Worm (Caenorhabditis elegans): Measurements from ENCODE around the gene spp-10.
A peak's percentile ranks its signal among the peaks of the same experiment; 100 is the strongest.

Gene spp-10

DNA sequence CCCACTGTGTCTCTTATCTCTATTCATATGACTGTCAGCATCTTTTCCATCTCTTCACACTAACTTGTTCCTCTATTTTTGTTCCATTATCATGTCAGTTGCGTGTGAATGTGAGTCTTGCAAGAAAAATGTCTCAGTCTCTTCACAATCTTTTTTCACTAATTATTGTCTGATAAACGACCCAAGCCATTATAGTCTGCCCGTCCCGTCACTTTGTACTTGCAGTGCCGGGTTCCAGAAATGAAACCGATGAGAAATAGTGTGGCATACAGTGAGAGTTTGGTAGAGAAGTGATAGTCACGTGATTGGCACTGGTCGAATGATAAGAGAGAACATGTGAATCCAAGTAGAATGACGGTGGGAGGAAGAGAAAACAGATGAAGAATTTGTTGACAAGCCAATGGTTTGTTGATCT, 50.6 kb downstream of the spp-10 start:
- TF ChIP-seq ztf-11 (tag; optimal IDR thresholded peaks at IDR 0.05) (no peak), nhr-25 (tag; optimal IDR thresholded peaks at IDR 0.05) (peak; percentile 87), nhr-11 (tag; optimal IDR thresholded peaks at IDR 0.05) (peak; percentile 89), egl-5 (tag; optimal IDR thresholded peaks at IDR 0.05) (peak; percentile 53), elt-1 (tag; optimal IDR thresholded peaks at IDR 0.05) (no peak), nhr-28 (tag; optimal IDR thresholded peaks at IDR 0.05) (peak; percentile 33), nhr-23 (tag; optimal IDR thresholded peaks at IDR 0.05) (peak; percentile 83), fos-1 (tag; optimal IDR thresholded peaks at IDR 0.05) (peak; percentile 59), lsy-12 (tag; optimal IDR thresholded peaks at IDR 0.05) (peak; percentile 78), elt-3 (tag; optimal IDR thresholded peaks at IDR 0.05) (peak; percentile 25 to 95 (median 30)), ceh-16 (tag; optimal IDR thresholded peaks at IDR 0.05) (no peak), nhr-77 (tag; optimal IDR thresholded peaks at IDR 0.05) (peak; percentile 57), pha-4 (tag; optimal IDR thresholded peaks at IDR 0.05) (peak; percentile 68), mml-1 (tag; optimal IDR thresholded peaks at IDR 0.05) (peak; percentile 48), fkh-2 (tag; optimal IDR thresholded peaks at IDR 0.05) (no peak), nhr-76 (tag; optimal IDR thresholded peaks at IDR 0.05) (peak; percentile 23), ama-1 (optimal IDR thresholded peaks at IDR 0.05) (peak; percentile 74), ceh-28 (tag; optimal IDR thresholded peaks at IDR 0.05) (peak; percentile 64), jun-1 (tag; optimal IDR thresholded peaks at IDR 0.05) (peak; percentile 95), nfya-1 (tag; optimal IDR thresholded peaks at IDR 0.05; ENCODE audit: insufficient read depth) (peak; percentile 70), zag-1 (tag; optimal IDR thresholded peaks at IDR 0.05) (no peak), ZK546.5 (tag; optimal IDR thresholded peaks at IDR 0.05) (no peak), lin-15B (tag; optimal IDR thresholded peaks at IDR 0.05) (no peak), mdl-1 (tag; optimal IDR thresholded peaks at IDR 0.05) (peak; percentile 86), snpc-4 (tag; optimal IDR thresholded peaks at IDR 0.05) (no peak), pqm-1 (tag; optimal IDR thresholded peaks at IDR 0.05) (peak; percentile 97), skn-1 (tag; optimal IDR thresholded peaks at IDR 0.05) (no peak), unc-62 (GFP tag; optimal IDR thresholded peaks at IDR 0.05) (peak; percentile 79), daf-12 (tag; optimal IDR thresholded peaks at IDR 0.05) (peak; percentile 8), nhr-237 (tag; optimal IDR thresholded peaks at IDR 0.05) (no peak), ztf-4 (tag; optimal IDR thresholded peaks at IDR 0.05) (peak; percentile 19), fkh-10 (GFP tag; optimal IDR thresholded peaks at IDR 0.05) (no peak), ceh-82 (tag; optimal IDR thresholded peaks at IDR 0.05) (no peak), tbx-2 (tag; optimal IDR thresholded peaks at IDR 0.05) (peak; percentile 78), sea-2 (GFP tag; optimal IDR thresholded peaks at IDR 0.05) (no peak), nhr-12 (tag; optimal IDR thresholded peaks at IDR 0.05) (no peak), nhr-67 (tag; optimal IDR thresholded peaks at IDR 0.05) (no peak), aly-2 (tag; optimal IDR thresholded peaks at IDR 0.05) (no peak), R02D3.7 (tag; optimal IDR thresholded peaks at IDR 0.05) (peak; percentile 48), eor-1 (tag; optimal IDR thresholded peaks at IDR 0.05) (no peak), hmg-11 (tag; optimal IDR thresholded peaks at IDR 0.05) (no peak), elt-2 (tag; optimal IDR thresholded peaks at IDR 0.05) (peak; percentile 100), egl-27 (tag; optimal IDR thresholded peaks at IDR 0.05) (peak; percentile 81), unc-39 (tag; optimal IDR thresholded peaks at IDR 0.05) (no peak), lin-39 (tag; optimal IDR thresholded peaks at IDR 0.05) (no peak), nhr-43 (tag; optimal IDR thresholded peaks at IDR 0.05; ENCODE audit: poor library complexity, severe bottlenecking) (peak; percentile 92), ceh-9 (tag; optimal IDR thresholded peaks at IDR 0.05) (no peak)

DNA sequence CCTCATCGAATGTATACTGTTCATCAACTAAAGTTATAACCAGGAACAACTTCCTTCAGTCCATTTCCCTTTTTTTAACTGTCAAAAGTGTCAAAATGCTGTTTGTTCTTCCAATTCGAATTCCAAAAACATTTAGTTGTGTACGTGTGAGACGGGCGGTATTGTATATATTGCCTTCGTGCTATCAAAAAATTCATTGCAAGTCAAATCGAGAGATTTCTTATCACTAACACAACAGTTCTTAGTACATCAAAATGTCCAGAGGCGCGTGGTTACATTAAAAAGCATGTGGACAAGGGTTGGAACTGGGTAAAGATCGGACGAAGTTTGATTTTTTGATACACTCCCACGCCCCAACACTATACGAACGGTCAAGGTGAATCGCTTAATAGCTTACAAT, 51.4 kb downstream of the spp-10 start:
- TF ChIP-seq nhr-11 (tag; optimal IDR thresholded peaks at IDR 0.05) (no peak), zag-1 (tag; optimal IDR thresholded peaks at IDR 0.05) (no peak), snpc-4 (tag; optimal IDR thresholded peaks at IDR 0.05) (no peak), ZK546.5 (tag; optimal IDR thresholded peaks at IDR 0.05) (no peak), hmg-11 (tag; optimal IDR thresholded peaks at IDR 0.05) (no peak), ztf-4 (tag; optimal IDR thresholded peaks at IDR 0.05) (no peak), unc-39 (tag; optimal IDR thresholded peaks at IDR 0.05) (no peak), egl-27 (tag; optimal IDR thresholded peaks at IDR 0.05) (no peak), nhr-237 (tag; optimal IDR thresholded peaks at IDR 0.05) (no peak), pqm-1 (tag; optimal IDR thresholded peaks at IDR 0.05) (peak; percentile 80), nhr-28 (tag; optimal IDR thresholded peaks at IDR 0.05) (no peak), ama-1 (optimal IDR thresholded peaks at IDR 0.05) (no peak), nhr-67 (tag; optimal IDR thresholded peaks at IDR 0.05) (no peak), aly-2 (tag; optimal IDR thresholded peaks at IDR 0.05) (no peak), pha-4 (tag; optimal IDR thresholded peaks at IDR 0.05) (peak; percentile 51), elt-3 (tag; optimal IDR thresholded peaks at IDR 0.05) (no peak), ceh-16 (tag; optimal IDR thresholded peaks at IDR 0.05) (no peak), fkh-2 (tag; optimal IDR thresholded peaks at IDR 0.05) (no peak), tbx-2 (tag; optimal IDR thresholded peaks at IDR 0.05) (no peak), nhr-25 (tag; optimal IDR thresholded peaks at IDR 0.05) (peak; percentile 32), nhr-76 (tag; optimal IDR thresholded peaks at IDR 0.05) (no peak), jun-1 (tag; optimal IDR thresholded peaks at IDR 0.05) (peak; percentile 53), nhr-12 (tag; optimal IDR thresholded peaks at IDR 0.05) (no peak), ztf-11 (tag; optimal IDR thresholded peaks at IDR 0.05) (no peak), lin-15B (tag; optimal IDR thresholded peaks at IDR 0.05) (no peak), daf-12 (tag; optimal IDR thresholded peaks at IDR 0.05) (no peak), nfya-1 (tag; optimal IDR thresholded peaks at IDR 0.05; ENCODE audit: insufficient read depth) (peak; percentile 15), mml-1 (tag; optimal IDR thresholded peaks at IDR 0.05) (no peak), ceh-28 (tag; optimal IDR thresholded peaks at IDR 0.05) (no peak), unc-62 (GFP tag; optimal IDR thresholded peaks at IDR 0.05) (peak; percentile 20), R02D3.7 (tag; optimal IDR thresholded peaks at IDR 0.05) (no peak), sea-2 (GFP tag; optimal IDR thresholded peaks at IDR 0.05) (no peak), fkh-10 (GFP tag; optimal IDR thresholded peaks at IDR 0.05) (no peak), nhr-43 (tag; optimal IDR thresholded peaks at IDR 0.05; ENCODE audit: poor library complexity, severe bottlenecking) (peak; percentile 87), egl-5 (tag; optimal IDR thresholded peaks at IDR 0.05) (no peak), fos-1 (tag; optimal IDR thresholded peaks at IDR 0.05) (no peak), lin-39 (tag; optimal IDR thresholded peaks at IDR 0.05) (no peak), ceh-9 (tag; optimal IDR thresholded peaks at IDR 0.05) (no peak), elt-2 (tag; optimal IDR thresholded peaks at IDR 0.05) (peak; percentile 94)
